Fruit fly (Drosophila melanogaster): ENCODE results near the gene CG15531.

The CG15531 gene

DNA sequence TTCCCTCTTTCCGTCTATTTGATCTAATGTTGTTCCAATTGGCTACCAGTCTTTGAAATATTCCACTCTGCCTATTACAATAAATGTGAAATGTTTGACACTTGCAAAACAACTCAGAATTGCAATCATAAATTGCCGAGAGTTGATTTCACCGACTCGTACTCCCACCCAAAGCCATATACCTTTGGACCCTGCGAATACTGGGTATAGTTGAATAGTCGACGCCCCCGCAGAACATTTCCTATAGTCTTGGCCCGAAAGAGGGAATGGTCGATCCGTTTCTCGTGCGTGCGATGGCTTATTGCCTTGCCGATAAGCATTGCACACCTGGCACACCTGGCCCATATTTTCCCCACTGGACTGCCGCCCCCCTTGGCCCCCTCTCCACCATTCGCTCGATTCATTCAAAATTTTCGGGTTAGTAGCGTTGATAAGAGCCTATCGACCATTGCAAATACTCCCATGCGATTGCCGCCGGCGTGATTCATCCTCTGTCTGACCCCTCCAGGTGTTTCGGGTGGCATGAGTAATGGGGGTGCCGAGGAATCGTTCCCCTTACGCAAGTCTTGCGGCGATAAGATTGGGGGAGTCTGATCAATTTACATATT is 4.2 kb upstream of the CG15531 start (continued):
- no peak for TF ChIP-seq CG11093 (GFP tag; IDR thresholded peaks at IDR 0.05)

- TF ChIP-seq CrebB (tag; optimal IDR thresholded peaks at IDR 0.05) (peak; percentile 33), Elba2 (GFP tag; optimal IDR thresholded peaks at IDR 0.05) (no peak), scrt (GFP tag; optimal IDR thresholded peaks at IDR 0.05) (peak; percentile 20), CG12071 (GFP tag; optimal IDR thresholded peaks at IDR 0.05) (peak; percentile 43), HLH3B (GFP tag; IDR thresholded peaks at IDR 0.05) (peak; percentile 11; the same call in 1 of the 2 replicates), kni (GFP tag; optimal IDR thresholded peaks at IDR 0.05) (peak; percentile 11), slbo (GFP tag; IDR thresholded peaks at IDR 0.05) (0 out of 2 replicates have a peak, but pooled peaks have one; percentile 19), ttk (GFP tag; IDR thresholded peaks at IDR 0.05) (no peak), usp (GFP tag; optimal IDR thresholded peaks at IDR 0.05) (no peak), ac (GFP tag; optimal IDR thresholded peaks at IDR 0.05) (no peak), CG15514 (GFP tag; optimal IDR thresholded peaks at IDR 0.05) (peak; percentile 48), CG6689 (GFP tag; IDR thresholded peaks at IDR 0.05) (0 out of 2 replicates have a peak, but pooled peaks have one; percentile 9), CG1647 (GFP tag; optimal IDR thresholded peaks at IDR 0.05) (peak; percentile 11), Dad (GFP tag; optimal IDR thresholded peaks at IDR 0.05) (no peak), CG11247 (GFP tag; IDR thresholded peaks at IDR 0.05) (no peak), CG2120 (GFP tag; optimal IDR thresholded peaks at IDR 0.05) (peak; percentile 54), CG14014 (GFP tag; IDR thresholded peaks at IDR 0.05) (peak; percentile 33; the same call in 1 of the 2 replicates), CG6683 (GFP tag; optimal IDR thresholded peaks at IDR 0.05) (peak; percentile 15), CG17612 (GFP tag; IDR thresholded peaks at IDR 0.05) (no peak), shn (GFP tag; optimal IDR thresholded peaks at IDR 0.05) (no peak), CG12942 (GFP tag; optimal IDR thresholded peaks at IDR 0.05) (no peak), CG5180 (GFP tag; optimal IDR thresholded peaks at IDR 0.05) (peak; percentile 1), CG18619 (GFP tag; optimal IDR thresholded peaks at IDR 0.05) (peak; percentile 47), Meics (GFP tag; optimal IDR thresholded peaks at IDR 0.05) (peak; percentile 47), caup (GFP tag; optimal IDR thresholded peaks at IDR 0.05; ENCODE audit: severe bottlenecking) (peak; percentile 26), ab (GFP tag; optimal IDR thresholded peaks at IDR 0.05) (no peak), Hey (tag; optimal IDR thresholded peaks at IDR 0.05) (peak; percentile 32), grau (tag; optimal IDR thresholded peaks at IDR 0.05) (peak; percentile 3), bowl (GFP tag; IDR thresholded peaks at IDR 0.05) (no peak), Mad (GFP tag; optimal IDR thresholded peaks at IDR 0.05) (no peak), CG15601 (tag; optimal IDR thresholded peaks at IDR 0.05) (peak; percentile 28), oc (tag; optimal IDR thresholded peaks at IDR 0.05) (no peak), odd (GFP tag; optimal IDR thresholded peaks at IDR 0.05) (peak; percentile 16), ATbp (GFP tag; optimal IDR thresholded peaks at IDR 0.05) (peak; percentile 46), HHEX (GFP tag; optimal IDR thresholded peaks at IDR 0.05) (peak; percentile 30), jumu (GFP tag; optimal IDR thresholded peaks at IDR 0.05) (no peak), Hmr (GFP tag; optimal IDR thresholded peaks at IDR 0.05) (peak; percentile 79), eve (GFP tag; optimal IDR thresholded peaks at IDR 0.05) (no peak), gem (tag; optimal IDR thresholded peaks at IDR 0.05) (peak; percentile 10), E2f2 (GFP tag; IDR thresholded peaks at IDR 0.05) (0 out of 2 replicates have a peak, but pooled peaks have one; percentile 14), Dek (tag; optimal IDR thresholded peaks at IDR 0.05) (peak; percentile 0), zfh1 (GFP tag; IDR thresholded peaks at IDR 0.05) (no peak), pb (GFP tag; optimal IDR thresholded peaks at IDR 0.05) (no peak), Bteb2 (GFP tag; optimal IDR thresholded peaks at IDR 0.05) (no peak), CG10209 (GFP tag; optimal IDR thresholded peaks at IDR 0.05) (peak; percentile 23), Jarid2 (GFP tag; optimal IDR thresholded peaks at IDR 0.05) (no peak), mld (GFP tag; IDR thresholded peaks at IDR 0.05; ENCODE audit: partially characterized antibody) (no peak)
Observed at dm6 chr3R:30198793-30199192, 2.8 kb upstream of the CG15531 start.

Data from whole organism, embryonic.